Fruit fly (Drosophila melanogaster): ENCODE measurements around the gene Dtwd2.

Gene Dtwd2

dm6 chr3R:7249460-7249859 lies at the start of gene Dtwd2, which contains the start of gene CG1227 (continued):
- TF ChIP-seq amos (GFP tag; IDR thresholded peaks at IDR 0.05; ENCODE audit: partially characterized antibody) (no peak), Six4 (GFP tag; optimal IDR thresholded peaks at IDR 0.05) (peak; percentile 67), CG12236 (GFP tag; optimal IDR thresholded peaks at IDR 0.05) (peak; percentile 42), CG9797 (GFP tag; optimal IDR thresholded peaks at IDR 0.05) (peak; percentile 19), MTF-1 (GFP tag; optimal IDR thresholded peaks at IDR 0.05; ENCODE audit: borderline replicate concordance) (peak; percentile 76), br (optimal IDR thresholded peaks at IDR 0.05) (no peak), CG15696 (tag; optimal IDR thresholded peaks at IDR 0.05) (peak; percentile 86), C15 (GFP tag; IDR thresholded peaks at IDR 0.05) (peak; percentile 83; the same call in 1 of the 3 replicates), Atf-2 (GFP tag; optimal IDR thresholded peaks at IDR 0.05) (peak; percentile 45), chn (GFP tag; optimal IDR thresholded peaks at IDR 0.05) (peak; percentile 48), Side (GFP tag; optimal IDR thresholded peaks at IDR 0.05) (no peak), repo (GFP tag; optimal IDR thresholded peaks at IDR 0.05) (no peak), sima (GFP tag; optimal IDR thresholded peaks at IDR 0.05) (peak; percentile 49), fu2 (GFP tag; optimal IDR thresholded peaks at IDR 0.05) (peak; percentile 6), ind (GFP tag; optimal IDR thresholded peaks at IDR 0.05) (peak; percentile 74), CG2875 (GFP tag; optimal IDR thresholded peaks at IDR 0.05) (no peak), CG15269 (tag; optimal IDR thresholded peaks at IDR 0.05) (peak; percentile 95), tx (GFP tag; optimal IDR thresholded peaks at IDR 0.05) (peak; percentile 30), CG34224 (GFP tag; IDR thresholded peaks at IDR 0.05; ENCODE audit: partially characterized antibody) (no peak), Med (GFP tag) (peak; percentile 91), ab (GFP tag; optimal IDR thresholded peaks at IDR 0.05) (no peak), Taf1 (GFP tag; IDR thresholded peaks at IDR 0.05) (peak; percentile 83), ci (GFP tag; IDR thresholded peaks at IDR 0.05) (peak; percentile 96), onecut (GFP tag; IDR thresholded peaks at IDR 0.05) (peak; percentile 84; the same call in 1 of the 2 replicates), Xrp1 (GFP tag; IDR thresholded peaks at IDR 0.05) (peak; percentile 96), abd-A (tag; optimal IDR thresholded peaks at IDR 0.05) (no peak), Fer3 (tag; optimal IDR thresholded peaks at IDR 0.05) (peak; percentile 96), jigr1 (GFP tag; IDR thresholded peaks at IDR 0.05) (0 out of 3 replicates have a peak, but pooled peaks have one; percentile 14), scrt (GFP tag; optimal IDR thresholded peaks at IDR 0.05) (peak; percentile 90), ap (GFP tag; IDR thresholded peaks at IDR 0.05) (peak; percentile 88), Myb (GFP tag; optimal IDR thresholded peaks at IDR 0.05) (peak; percentile 8), NFAT (GFP tag; IDR thresholded peaks at IDR 0.05) (peak; percentile 83), crc (GFP tag; optimal IDR thresholded peaks at IDR 0.05) (peak; percentile 35), danr (GFP tag; IDR thresholded peaks at IDR 0.05) (peak; percentile 56; the same call in 1 of the 2 replicates), Dll (GFP tag; IDR thresholded peaks at IDR 0.05; ENCODE audit: partially characterized antibody) (peak; percentile 36; the same call in 1 of the 4 replicates), mld (GFP tag; IDR thresholded peaks at IDR 0.05; ENCODE audit: partially characterized antibody) (no peak), CG3065 (GFP tag; optimal IDR thresholded peaks at IDR 0.05) (peak; percentile 11), bsh (GFP tag; optimal IDR thresholded peaks at IDR 0.05) (peak in 1 of 2 experiments; percentile 95), CG3726 (GFP tag; IDR thresholded peaks at IDR 0.05) (peak; percentile 71; the same call in 2 of the 3 replicates), CG4424 (GFP tag; optimal IDR thresholded peaks at IDR 0.05) (peak; percentile 81), Ets65A (GFP tag) (no peak), CG13296 (GFP tag; optimal IDR thresholded peaks at IDR 0.05) (peak; percentile 94), CG32767 (GFP tag; IDR thresholded peaks at IDR 0.05) (peak; percentile 92), Dbx (GFP tag; IDR thresholded peaks at IDR 0.05) (peak; percentile 92), CG6654 (GFP tag; optimal IDR thresholded peaks at IDR 0.05) (peak; percentile 33), CG10267 (tag; optimal IDR thresholded peaks at IDR 0.05) (peak; percentile 87), CG4730 (GFP tag; IDR thresholded peaks at IDR 0.05) (peak; percentile 79), grau (tag; optimal IDR thresholded peaks at IDR 0.05) (peak; percentile 95), CG17912 (GFP tag; optimal IDR thresholded peaks at IDR 0.05) (peak; percentile 62), CG9932 (GFP tag; IDR thresholded peaks at IDR 0.05) (peak; percentile 89), hkb (optimal IDR thresholded peaks at IDR 0.05) (no peak), hkb (GFP tag; IDR thresholded peaks at IDR 0.05) (peak; percentile 91)

Data from whole organism, embryonic.